Fruit fly (Drosophila melanogaster) whole organism, embryonic: ENCODE measurements around the gene RhoGAP93B.

Source experiments
- ATbp ChIP-seq: fragments of 200-800 bp; sonication (Bioruptor generic); optimal IDR thresholded peaks from 2 replicates; lab custom pipeline; 2017; ENCODE audit warnings: missing biosample characterization, mild to moderate bottlenecking, missing genetic modification characterization, missing genetic modification reagents
- Adf1 ChIP-seq: fragments of 200-800 bp; sonication (Bioruptor generic); IDR thresholded peaks from 2 replicates; pipeline ENCODE4 v1.3.6; 2022; ENCODE audit warnings: missing biosample characterization, missing genetic modification characterization
- Antp ChIP-seq: fragments of 200-800 bp; sonication (Bioruptor generic); optimal IDR thresholded peaks from 3 replicates; lab custom pipeline; 2016; ENCODE audit warnings: missing biosample characterization, missing genetic modification characterization
- B-H2 ChIP-seq: fragments of 200-800 bp; sonication (Bioruptor generic); optimal IDR thresholded peaks from 2 replicates; lab custom pipeline; 2018; ENCODE audit warnings: missing biosample characterization, mild to moderate bottlenecking, missing genetic modification characterization
- Bdp1 ChIP-seq: fragments of 200-800 bp; sonication (Bioruptor generic); optimal IDR thresholded peaks from 3 replicates; lab custom pipeline; 2016; ENCODE audit warnings: missing biosample characterization, missing genetic modification characterization
- Blimp-1 ChIP-seq: fragments of 200-800 bp; sonication (Bioruptor generic); optimal IDR thresholded peaks from 3 replicates; lab custom pipeline; 2018; ENCODE audit warnings: missing biosample characterization, missing genetic modification characterization, mild to moderate bottlenecking, moderate library complexity, missing genetic modification reagents
- Bteb2 ChIP-seq: fragments of 200-800 bp; sonication (Bioruptor generic); optimal IDR thresholded peaks from 2 replicates; lab custom pipeline; 2016; ENCODE audit warnings: missing biosample characterization, missing genetic modification characterization
- CG10543 ChIP-seq: fragments of 200-800 bp; sonication (Bioruptor generic); optimal IDR thresholded peaks from 3 replicates; lab custom pipeline; 2017; ENCODE audit warnings: missing biosample characterization, mild to moderate bottlenecking, missing genetic modification characterization, moderate library complexity
- CG10979 ChIP-seq: fragments of 200-800 bp; sonication (Bioruptor generic); optimal IDR thresholded peaks from 2 replicates; lab custom pipeline; 2018; ENCODE audit warnings: missing biosample characterization, mild to moderate bottlenecking, missing genetic modification characterization, moderate library complexity
- CG11723 ChIP-seq: fragments of 200-800 bp; sonication (Bioruptor generic); optimal IDR thresholded peaks from 2 replicates; lab custom pipeline; 2017; ENCODE audit warnings: missing biosample characterization, mild to moderate bottlenecking, missing genetic modification characterization
- CG12769 ChIP-seq: fragments of 200-800 bp; sonication (Bioruptor generic); optimal IDR thresholded peaks from 2 replicates; lab custom pipeline; 2019; ENCODE audit warnings: missing biosample characterization, mild to moderate bottlenecking, missing genetic modification characterization, moderate library complexity
- CG14441 ChIP-seq: fragments of 200-800 bp; sonication (Bioruptor generic); IDR thresholded peaks from 2 replicates; pipeline ENCODE4 v1.3.6; 2022; ENCODE audit warnings: missing biosample characterization, missing genetic modification characterization
- CG15073 ChIP-seq: fragments of 200-800 bp; sonication (Bioruptor generic); optimal IDR thresholded peaks from 2 replicates; lab custom pipeline; 2016; ENCODE audit warnings: missing biosample characterization, missing genetic modification characterization
- CG15601 ChIP-seq: fragments of 200-800 bp; sonication (Bioruptor generic); optimal IDR thresholded peaks from 3 replicates; lab custom pipeline; 2019; ENCODE audit warnings: missing biosample characterization, mild to moderate bottlenecking, missing genetic modification characterization, moderate library complexity
- CG30020 ChIP-seq: fragments of 200-800 bp; optimal IDR thresholded peaks from 2 replicates; lab custom pipeline; 2019; ENCODE audit warnings: missing biosample characterization, mild to moderate bottlenecking, missing genetic modification characterization, moderate library complexity
- CG31365 ChIP-seq: fragments of 200-800 bp; sonication (Bioruptor generic); optimal IDR thresholded peaks from 2 replicates; lab custom pipeline; 2018; ENCODE audit warnings: missing biosample characterization, mild to moderate bottlenecking, missing genetic modification characterization
- CG32772 ChIP-seq: fragments of 200-800 bp; sonication (Bioruptor generic); IDR thresholded peaks from 2 replicates; pipeline ENCODE4 v1.3.6; 2022; ENCODE audit warnings: missing biosample characterization, missing genetic modification characterization
- CG34422 ChIP-seq: fragments of 200-800 bp; sonication (Bioruptor generic); IDR thresholded peaks from 3 replicates; pipeline ENCODE4 v1.3.6; 2022; ENCODE audit warnings: missing biosample characterization, missing genetic modification characterization
- CG6854 ChIP-seq: fragments of 200-800 bp; sonication (Bioruptor generic); optimal IDR thresholded peaks from 3 replicates; lab custom pipeline; 2017; ENCODE audit warnings: missing biosample characterization, mild to moderate bottlenecking, missing genetic modification characterization
- CG7839 ChIP-seq: fragments of 200-800 bp; sonication (Bioruptor generic); optimal IDR thresholded peaks from 3 replicates; lab custom pipeline; 2018; ENCODE audit warnings: missing biosample characterization, mild to moderate bottlenecking, missing genetic modification characterization, moderate library complexity
- CG8290 ChIP-seq, 3 experiments: fragments of 200-800 bp; sonication (Bioruptor generic); optimal IDR thresholded peaks; 2 replicates each; lab custom pipeline; 2016 to 2019; ENCODE audit warnings: missing biosample characterization in 3 of 3, missing genetic modification characterization in 3 of 3, mild to moderate bottlenecking in 2 of 3, moderate library complexity in 1 of 3
- CG8388 ChIP-seq: fragments of 200-800 bp; sonication (Bioruptor generic); optimal IDR thresholded peaks from 2 replicates; lab custom pipeline; 2019; ENCODE audit warnings: missing biosample characterization, mild to moderate bottlenecking, missing genetic modification characterization, moderate library complexity
- Deaf1 ChIP-seq: fragments of 200-800 bp; optimal IDR thresholded peaks from 3 replicates; lab custom pipeline; 2019; ENCODE audit warnings: missing biosample characterization, mild to moderate bottlenecking, missing genetic modification characterization, moderate library complexity
- Dll ChIP-seq: fragments of 200-800 bp; sonication (Bioruptor generic); IDR thresholded peaks from 4 replicates; pipeline ENCODE4 v1.3.6; 2022; ENCODE audit warnings: missing biosample characterization, missing genetic modification characterization; ENCODE audit not compliant: partially characterized antibody
- E2f1 ChIP-seq: fragments of 200-800 bp; sonication (Bioruptor generic); IDR thresholded peaks from 2 replicates; pipeline ENCODE4 v1.3.6; 2022; ENCODE audit warnings: missing biosample characterization, missing genetic modification characterization
- E2f2 ChIP-seq: fragments of 200-800 bp; sonication (Bioruptor generic); IDR thresholded peaks from 2 replicates; pipeline ENCODE4 v1.3.6; 2022; ENCODE audit warnings: missing biosample characterization, missing genetic modification characterization
- Ets97D ChIP-seq: fragments of 200-800 bp; sonication (Bioruptor generic); optimal IDR thresholded peaks from 3 replicates; lab custom pipeline; 2016; ENCODE audit warnings: missing biosample characterization, missing genetic modification characterization
- H2.0 ChIP-seq: fragments of 200-800 bp; sonication (Bioruptor generic); IDR thresholded peaks from 2 replicates; pipeline ENCODE4 v1.3.6; 2022; ENCODE audit warnings: missing biosample characterization, missing genetic modification characterization
- Hr3 ChIP-seq: fragments of 200-800 bp; sonication (Bioruptor generic); optimal IDR thresholded peaks from 3 replicates; lab custom pipeline; 2016; ENCODE audit warnings: missing biosample characterization, missing genetic modification characterization
- Lpt ChIP-seq: fragments of >200 bp; optimal IDR thresholded peaks from 2 replicates; lab custom pipeline; 2018; ENCODE audit warnings: missing biosample characterization, missing genetic modification characterization
- Optix ChIP-seq: fragments of 200-800 bp; sonication (Bioruptor generic); IDR thresholded peaks from 3 replicates; pipeline ENCODE4 v1.3.6; 2022; ENCODE audit warnings: missing biosample characterization, missing genetic modification characterization
- Tbp ChIP-seq: fragments of >200 bp; optimal IDR thresholded peaks from 2 replicates; lab custom pipeline; 2018; ENCODE audit warnings: missing biosample characterization, missing genetic modification characterization
- Trl ChIP-seq, 3 experiments: fragments of >200 bp in 2 of 3; fragments of 200-800 bp in 1 of 3; sonication (Bioruptor generic) in 1 of 3; optimal IDR thresholded peaks; 2 replicates in 1 of 3; 3 replicates in 2 of 3; lab custom pipeline; 2016 to 2017; ENCODE audit warnings: missing biosample characterization in 1 of 3, missing genetic modification characterization in 1 of 3
- Usf ChIP-seq: fragments of 200-800 bp; sonication (Bioruptor generic); optimal IDR thresholded peaks from 2 replicates; lab custom pipeline; 2017; ENCODE audit warnings: missing genotype, missing biosample characterization, missing genetic modification characterization
- ash1 ChIP-seq: fragments of 200-800 bp; sonication (Bioruptor generic); optimal IDR thresholded peaks from 2 replicates; lab custom pipeline; 2018; ENCODE audit warnings: missing biosample characterization, mild to moderate bottlenecking, missing genetic modification characterization
- caup ChIP-seq: fragments of 200-800 bp; sonication (Bioruptor generic); optimal IDR thresholded peaks from 3 replicates; lab custom pipeline; 2017; ENCODE audit warnings: missing biosample characterization, mild to moderate bottlenecking, missing genetic modification characterization, moderate library complexity; ENCODE audit not compliant: severe bottlenecking
- knrl ChIP-seq: fragments of 200-800 bp; sonication (Bioruptor generic); IDR thresholded peaks from 3 replicates; pipeline ENCODE4 v1.3.6; 2022; ENCODE audit warnings: missing biosample characterization, missing genetic modification characterization; ENCODE audit not compliant: partially characterized antibody
- lilli ChIP-seq: fragments of 200-800 bp; sonication (Bioruptor generic); optimal IDR thresholded peaks from 3 replicates; lab custom pipeline; 2016; ENCODE audit warnings: missing biosample characterization, missing genetic modification characterization
- pho ChIP-seq: fragments of 200-800 bp; sonication (Bioruptor generic); optimal IDR thresholded peaks from 2 replicates; lab custom pipeline; 2016; ENCODE audit warnings: missing biosample characterization, missing genetic modification characterization
- prd ChIP-seq, 3 experiments: fragments of >200 bp in 2 of 3; fragments of 200-800 bp in 1 of 3; sonication (Bioruptor generic) in 1 of 3; optimal IDR thresholded peaks in 2 of 3; IDR thresholded peaks in 1 of 3; 2 replicates in 2 of 3; 3 replicates in 1 of 3; pipeline versions ENCODE4 v1.3.6 to Lab custom; 2017 to 2022; ENCODE audit warnings: missing biosample characterization in 1 of 3, missing genetic modification characterization in 1 of 3
- psq ChIP-seq: fragments of 200-800 bp; sonication (Bioruptor generic); optimal IDR thresholded peaks from 2 replicates; lab custom pipeline; 2017; ENCODE audit warnings: missing biosample characterization, missing genetic modification characterization
- ranshi ChIP-seq: fragments of 200-800 bp; sonication (Bioruptor generic); IDR thresholded peaks from 2 replicates; pipeline ENCODE4 v1.3.6; 2022; ENCODE audit warnings: missing biosample characterization, missing genetic modification characterization
- rib ChIP-seq: fragments of 200-800 bp; sonication (Bioruptor generic); IDR thresholded peaks from 2 replicates; pipeline ENCODE4 v1.3.6; 2022; ENCODE audit warnings: missing biosample characterization, missing genetic modification characterization
- shn ChIP-seq: fragments of 200-800 bp; sonication (Bioruptor generic); optimal IDR thresholded peaks from 3 replicates; lab custom pipeline; 2016; ENCODE audit warnings: missing biosample characterization, missing genetic modification characterization
- sug ChIP-seq: fragments of 200-800 bp; optimal IDR thresholded peaks from 2 replicates; lab custom pipeline; 2019; ENCODE audit warnings: missing biosample characterization, mild to moderate bottlenecking, missing genetic modification characterization, moderate library complexity
- tap ChIP-seq: fragments of 200-800 bp; optimal IDR thresholded peaks from 3 replicates; lab custom pipeline; 2019; ENCODE audit warnings: missing biosample characterization, mild to moderate bottlenecking, missing genetic modification characterization, moderate library complexity
- tgo ChIP-seq: fragments of 200-800 bp; sonication (Bioruptor generic); IDR thresholded peaks from 3 replicates; pipeline ENCODE4 v1.3.6; 2022; ENCODE audit warnings: missing biosample characterization, missing genetic modification characterization
- tll ChIP-seq, 2 experiments: fragments of 200-800 bp in 1 of 2; fragments of >200 bp in 1 of 2; sonication (Bioruptor generic) in 1 of 2; optimal IDR thresholded peaks; 2 replicates each; lab custom pipeline; 2017 to 2019; ENCODE audit warnings: missing biosample characterization in 2 of 2, missing genetic modification characterization in 2 of 2, mild to moderate bottlenecking in 1 of 2, moderate library complexity in 1 of 2
- toy ChIP-seq: fragments of 200-800 bp; sonication (Bioruptor generic); IDR thresholded peaks from 2 replicates; pipeline ENCODE4 v1.3.6; 2022; ENCODE audit warnings: missing biosample characterization, missing genetic modification characterization

Gene RhoGAP93B

dm6 chr3R:21080876-21081586, 16.6 kb downstream of the RhoGAP93B start, which contains the start of gene HHEX (continued):
- TF ChIP-seq CG8388 (no peak), Dll (no peak), psq (GFP tag; lab: Kevin White, UChicago) (no peak), rib (GFP tag; lab: Robert Waterston, UW) (0 out of 2 replicates have a peak, but pooled peaks have one; percentile 10), CG34422 (GFP tag; lab: Robert Waterston, UW) (no peak), toy (GFP tag; lab: Robert Waterston, UW) (no peak), CG10543 (GFP tag; lab: Kevin White, UChicago) (peak; percentile 94), ash1 (GFP tag; lab: Kevin White, UChicago) (no peak), Antp (no peak), CG7839 (tag; lab: Kevin White, UChicago) (no peak), lilli (GFP tag; lab: Kevin White, UChicago) (no peak), E2f1 (GFP tag; lab: Robert Waterston, UW) (no peak), Trl (optimal IDR thresholded peaks at IDR 0.05; lab: Kevin White, UChicago) (no peak), Trl (GFP tag; optimal IDR thresholded peaks at IDR 0.05; lab: Kevin White, UChicago) (no peak), E2f2 (no peak), CG6854 (GFP tag; lab: Kevin White, UChicago) (no peak), CG15601 (peak; percentile 4), Blimp-1 (GFP tag; lab: Kevin White, UChicago) (no peak), Deaf1 (peak; percentile 44), CG30020 (tag; lab: Kevin White, UChicago) (no peak), H2.0 (GFP tag; lab: Robert Waterston, UW) (no peak), CG12769 (peak; percentile 70), Lpt (GFP tag; lab: Kevin White, UChicago) (no peak), Ets97D (GFP tag; lab: Kevin White, UChicago) (no peak), Tbp (GFP tag; lab: Kevin White, UChicago) (no peak), pho (GFP tag; lab: Kevin White, UChicago) (no peak), tll (GFP tag; optimal IDR thresholded peaks at IDR 0.05; lab: Kevin White, UChicago) (no peak), CG15073 (GFP tag; lab: Kevin White, UChicago) (no peak), CG32772 (GFP tag; lab: Robert Waterston, UW) (no peak), Optix (GFP tag; lab: Robert Waterston, UW) (no peak), caup (peak; percentile 16), sug (tag; lab: Kevin White, UChicago) (peak; percentile 98), CG10979 (tag; lab: Kevin White, UChicago) (no peak), Hr3 (GFP tag; lab: Kevin White, UChicago) (no peak), CG14441 (GFP tag; lab: Robert Waterston, UW) (no peak), tap (tag; lab: Kevin White, UChicago) (no peak), Usf (no peak), ATbp (GFP tag; lab: Kevin White, UChicago) (no peak), prd (optimal IDR thresholded peaks at IDR 0.05; lab: Kevin White, UChicago) (no peak), prd (GFP tag; IDR thresholded peaks at IDR 0.05; lab: Robert Waterston, UW) (no peak), CG31365 (no peak), Adf1 (GFP tag; lab: Robert Waterston, UW) (no peak; the same call in 1 of the 2 replicates), tgo (GFP tag; lab: Robert Waterston, UW) (no peak), B-H2 (GFP tag; lab: Kevin White, UChicago) (no peak), CG8290 (GFP tag; optimal IDR thresholded peaks at IDR 0.05; lab: Kevin White, UChicago) (no peak), CG8290 (tag; optimal IDR thresholded peaks at IDR 0.05; lab: Kevin White, UChicago) (no peak), Bdp1 (GFP tag; lab: Kevin White, UChicago) (no peak), knrl (no peak), CG11723 (GFP tag; lab: Kevin White, UChicago) (no peak), ranshi (GFP tag; lab: Robert Waterston, UW) (no peak), Bteb2 (GFP tag; lab: Kevin White, UChicago) (no peak), shn (GFP tag; lab: Kevin White, UChicago) (no peak)
